Worm (Caenorhabditis elegans): ENCODE results near the gene ver-3.

DNA sequence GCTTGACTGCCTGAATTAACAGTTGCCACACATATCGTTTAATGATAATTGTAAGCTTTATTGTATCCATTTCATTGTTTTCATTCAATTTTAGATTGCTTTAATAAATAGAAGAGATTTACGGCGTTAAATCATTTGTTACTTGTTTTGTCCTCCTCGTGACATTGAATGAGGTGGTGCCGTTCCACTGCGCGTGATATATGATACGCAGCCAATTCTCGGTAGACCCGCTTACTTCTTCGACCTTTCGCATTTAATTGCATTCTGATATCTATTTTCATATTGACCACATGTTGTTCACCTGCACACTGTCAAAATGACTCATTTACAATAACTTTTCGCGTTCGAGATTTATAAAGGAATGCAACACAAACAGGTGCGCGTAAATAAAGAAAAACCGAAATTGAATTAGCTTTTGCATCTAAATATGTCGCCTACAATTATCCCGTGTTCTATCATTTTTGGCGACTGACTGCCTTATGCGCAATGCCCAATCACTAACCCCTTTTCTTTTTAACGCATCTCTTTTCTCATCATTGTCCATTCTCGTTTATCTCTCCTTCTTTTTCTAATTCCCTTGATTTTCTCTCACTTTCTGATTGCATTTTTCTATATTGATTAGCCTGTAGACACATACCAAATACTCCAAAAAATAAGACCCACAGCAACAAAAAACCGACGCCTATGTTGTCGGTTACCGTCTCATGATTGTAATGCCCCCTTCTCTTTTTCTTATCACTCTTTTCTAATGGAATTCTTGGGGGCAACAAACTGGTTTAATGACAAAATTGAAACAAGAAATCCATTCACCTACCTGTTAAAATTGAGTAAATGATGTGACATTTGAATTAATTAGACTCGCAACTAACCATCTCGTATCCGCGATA is 22.4 kb downstream of the ver-3 start:
- no peak for TF ChIP-seq T22C8.4 (GFP tag; IDR thresholded peaks at IDR 0.05)
- TF ChIP-seq ztf-29 (GFP tag; IDR thresholded peaks at IDR 0.05) = no peak
- no peak for TF ChIP-seq med-1 (GFP tag; optimal IDR thresholded peaks at IDR 0.05; ENCODE audit: insufficient read depth)
- no peak for TF ChIP-seq klf-2 (GFP tag; conservative IDR thresholded peaks at IDR 0.05)
- TF ChIP-seq ref-1 (GFP tag; conservative IDR thresholded peaks at IDR 0.05) = no peak
- TF ChIP-seq ztf-23 (GFP tag; IDR thresholded peaks at IDR 0.05) = no peak
- TF ChIP-seq flt-1 (GFP tag; IDR thresholded peaks at IDR 0.05) = no peak
